Worm (Caenorhabditis elegans) whole organism, L4/young adult: ENCODE data around the gene C50F4.10.

ENCODE experiments used
- W03F9.2 ChIP-seq: fragments of 150-350 bp; optimal IDR thresholded peaks from 2 replicates; lab custom pipeline; 2014; ENCODE audit warnings: missing biosample characterization, missing genetic modification characterization
- dao-5 ChIP-seq: sonication (generic microtip); optimal IDR thresholded peaks from 2 replicates; lab custom pipeline; 2016; ENCODE audit warnings: missing genotype, missing genetic modification characterization, moderate library complexity, missing compliant biosample characterization
- him-1 ChIP-seq: sonication (generic microtip); optimal IDR thresholded peaks from 2 replicates; lab custom pipeline; 2016; ENCODE audit warnings: missing genotype, missing genetic modification reagents, missing genetic modification characterization, missing compliant biosample characterization

Gene C50F4.10

DNA sequence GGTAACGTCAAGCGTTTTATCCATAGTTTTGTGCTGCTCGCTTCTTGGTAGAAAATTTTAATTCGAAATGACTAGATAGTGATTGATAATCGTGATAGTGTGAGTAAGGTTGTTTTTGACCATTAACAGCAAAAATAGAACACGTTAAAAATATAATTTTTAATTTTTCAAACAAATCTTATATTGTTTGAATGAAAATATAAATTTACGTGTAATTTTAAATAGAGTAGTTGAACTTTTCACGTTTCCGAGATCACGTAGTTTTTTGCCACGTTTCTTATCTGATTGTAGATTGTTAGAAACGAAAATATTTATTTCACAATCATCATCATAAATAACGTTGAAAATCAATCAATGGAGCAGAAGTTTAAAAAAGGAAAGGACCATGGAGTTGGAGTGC is at the start of gene C50F4.10, which contains the start of gene pfk-1.2:
C50F4.10 (minus strand) TSS at position 101 of the 400 bp plus-strand sequence.
pfk-1.2 (plus strand) TSS at position 325 of the 400 bp plus-strand sequence.
- TF ChIP-seq dao-5 (no peak), him-1 (no peak), W03F9.2 (tag; lab: Kevin White, UChicago) (no peak)

DNA sequence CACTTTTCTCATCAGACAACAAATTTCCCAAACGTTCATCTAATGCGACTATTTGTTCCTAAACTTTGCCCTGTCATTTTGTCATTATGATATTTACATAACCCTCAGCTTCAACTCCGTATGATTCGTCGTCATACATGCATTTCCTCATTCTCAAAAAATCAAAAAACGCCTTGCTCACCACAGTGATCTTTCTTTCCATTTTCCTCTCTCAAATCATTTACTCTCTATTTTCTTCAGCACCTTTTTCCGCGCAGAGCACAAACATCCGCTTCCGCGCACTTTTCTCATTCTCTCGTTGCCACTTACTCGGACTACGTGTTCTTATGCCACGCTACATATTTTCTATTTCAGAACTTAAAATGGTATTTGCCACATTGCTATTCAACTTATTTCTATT is 45.6 kb upstream of the C50F4.10 start, which contains the start of gene F25B3.2:
F25B3.2 (plus strand) TSS at position 301 of the 400 bp plus-strand sequence.
- TF ChIP-seq him-1 (no peak), W03F9.2 (tag; lab: Kevin White, UChicago) (no peak), dao-5 (no peak)

DNA sequence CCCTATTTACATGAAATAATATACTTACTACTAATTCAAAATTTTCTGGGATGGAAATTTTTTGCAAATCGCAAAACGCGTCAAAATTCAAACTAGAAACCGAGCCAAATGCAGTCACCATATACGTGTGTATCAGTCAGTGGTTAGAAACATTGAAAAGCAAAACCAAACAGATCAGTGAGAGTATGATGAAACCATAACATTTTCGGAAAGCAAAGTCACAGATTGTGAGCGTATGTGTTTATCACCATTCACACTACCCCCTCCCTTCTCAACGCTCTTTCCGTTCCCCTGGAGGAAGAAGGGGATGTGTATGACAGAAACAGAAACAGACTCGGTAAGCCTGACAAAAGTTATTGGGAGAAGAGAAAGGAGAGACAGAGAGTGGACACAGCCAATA is 40.3 kb upstream of the C50F4.10 start:
- TF ChIP-seq him-1 (no peak), W03F9.2 (tag; lab: Kevin White, UChicago) (no peak), dao-5 (no peak)

DNA sequence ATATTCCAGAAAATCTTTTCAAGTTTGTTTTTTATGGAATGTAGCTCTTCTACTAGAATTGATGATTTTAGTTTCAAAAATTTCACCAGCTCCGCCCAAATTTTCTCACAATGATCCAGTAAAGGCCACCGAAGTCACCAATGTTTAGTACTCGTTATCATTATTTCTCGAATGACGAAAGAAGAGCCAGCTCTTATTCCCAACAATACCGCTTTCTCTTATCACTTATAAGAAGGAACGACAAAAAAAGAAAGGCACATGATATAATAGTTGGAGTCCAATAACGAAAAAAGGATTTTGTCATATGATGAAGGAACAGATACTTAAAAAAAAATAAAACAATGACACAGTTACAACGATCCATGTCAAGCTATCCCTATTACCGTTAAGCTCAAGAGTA is 39.7 kb upstream of the C50F4.10 start:
- TF ChIP-seq him-1 (no peak), W03F9.2 (tag; lab: Kevin White, UChicago) (no peak), dao-5 (no peak)

- no peak for TF ChIP-seq W03F9.2 (tag; lab: Kevin White, UChicago)
- no peak for TF ChIP-seq him-1
- TF ChIP-seq dao-5: no peak
Observed at ce11 chrV:9570197-9570596, 38.8 kb upstream of the C50F4.10 start, which contains the start of gene F25B3.5. TSS of gene F25B3.5 (minus strand) at chrV:9570297.

ce11 chrV:9568707-9569106 is 37.3 kb upstream of the C50F4.10 start, which contains the start of gene F25B3.4:
TSS of gene F25B3.4 (minus strand) at chrV:9568807.
- TF ChIP-seq him-1 (no peak), dao-5 (no peak), W03F9.2 (tag; lab: Kevin White, UChicago) (no peak)

- TF ChIP-seq W03F9.2 (tag; lab: Kevin White, UChicago): no peak
- TF ChIP-seq dao-5: no peak
- TF ChIP-seq him-1: no peak
Observed at ce11 chrV:9563585-9563984, 32.2 kb upstream of the C50F4.10 start.

DNA sequence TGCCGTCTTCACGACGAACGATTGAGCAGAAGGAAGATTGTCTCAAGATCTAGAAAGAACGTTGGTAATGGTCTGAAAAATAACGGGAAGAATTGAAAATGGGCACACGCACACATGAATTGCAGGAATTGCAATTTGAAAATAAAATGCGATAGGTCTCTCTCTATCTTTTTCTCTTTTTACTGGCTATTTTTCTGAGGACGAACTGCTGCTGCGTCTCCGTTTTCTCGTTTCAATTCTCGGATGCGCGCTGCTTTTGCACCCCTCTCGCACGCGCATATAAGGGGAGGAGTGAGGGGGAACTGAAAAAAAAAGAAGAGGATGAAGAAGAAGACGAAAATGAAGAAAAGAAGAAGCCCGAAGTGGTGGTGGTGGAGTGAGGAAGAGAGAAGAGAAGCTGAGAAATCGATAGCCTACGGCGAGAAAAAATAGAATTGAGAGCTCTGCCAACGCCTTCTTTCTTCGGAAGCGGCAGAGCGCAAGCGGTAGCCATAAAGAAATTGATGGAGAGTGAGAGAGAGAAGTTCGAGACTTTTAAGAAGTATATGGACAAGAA is 30.3 kb upstream of the C50F4.10 start, which contains the start of gene rgef-1:
rgef-1 (minus strand) TSS at position 51 of the 556 bp plus-strand sequence.
- TF ChIP-seq dao-5: no peak
- TF ChIP-seq W03F9.2 (tag; lab: Kevin White, UChicago): no peak
- peak; percentile 61 for TF ChIP-seq him-1

- TF ChIP-seq him-1: no peak
- TF ChIP-seq W03F9.2 (tag; lab: Kevin White, UChicago): no peak
- no peak for TF ChIP-seq dao-5
Observed at ce11 chrV:9556668-9557067, 25.3 kb upstream of the C50F4.10 start.

ce11 chrV:9550313-9550712 is 18.9 kb upstream of the C50F4.10 start, which contains the start of gene ehbp-1:
TSS of gene ehbp-1 (plus strand) at chrV:9550644.
- TF ChIP-seq him-1 (no peak), W03F9.2 (tag; lab: Kevin White, UChicago) (no peak), dao-5 (no peak)

ce11 chrV:9549459-9549858 is 18.1 kb upstream of the C50F4.10 start, which contains the start of gene nstp-10:
TSS of gene nstp-10 (minus strand) at chrV:9549836.
- TF ChIP-seq him-1 (no peak), dao-5 (no peak), W03F9.2 (tag; lab: Kevin White, UChicago) (peak; percentile 65)

DNA sequence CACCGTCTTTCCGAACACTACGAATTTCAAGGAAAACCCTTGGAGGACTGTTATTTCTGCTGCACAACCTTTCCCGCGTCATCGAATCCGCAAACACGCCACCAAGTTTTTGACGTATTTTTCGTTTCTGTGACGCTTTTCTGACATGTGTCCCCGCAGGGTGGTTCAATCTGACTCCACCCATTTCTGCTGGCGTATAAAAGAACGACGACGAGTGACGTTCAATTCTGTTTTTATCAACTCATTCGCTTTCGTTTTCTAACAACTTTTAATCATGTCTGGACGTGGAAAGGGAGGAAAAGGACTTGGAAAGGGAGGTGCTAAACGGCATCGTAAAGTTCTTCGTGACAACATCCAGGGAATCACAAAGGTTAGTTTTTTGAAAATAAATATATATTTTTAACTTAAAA is 15.5 kb upstream of the C50F4.10 start, which contains the start of gene his-37:
his-37 (plus strand) TSS at position 246 of the 410 bp plus-strand sequence.
- TF ChIP-seq W03F9.2 (tag; lab: Kevin White, UChicago) (peak; percentile 97), dao-5 (peak; percentile 37), him-1 (peak; percentile 96)

DNA sequence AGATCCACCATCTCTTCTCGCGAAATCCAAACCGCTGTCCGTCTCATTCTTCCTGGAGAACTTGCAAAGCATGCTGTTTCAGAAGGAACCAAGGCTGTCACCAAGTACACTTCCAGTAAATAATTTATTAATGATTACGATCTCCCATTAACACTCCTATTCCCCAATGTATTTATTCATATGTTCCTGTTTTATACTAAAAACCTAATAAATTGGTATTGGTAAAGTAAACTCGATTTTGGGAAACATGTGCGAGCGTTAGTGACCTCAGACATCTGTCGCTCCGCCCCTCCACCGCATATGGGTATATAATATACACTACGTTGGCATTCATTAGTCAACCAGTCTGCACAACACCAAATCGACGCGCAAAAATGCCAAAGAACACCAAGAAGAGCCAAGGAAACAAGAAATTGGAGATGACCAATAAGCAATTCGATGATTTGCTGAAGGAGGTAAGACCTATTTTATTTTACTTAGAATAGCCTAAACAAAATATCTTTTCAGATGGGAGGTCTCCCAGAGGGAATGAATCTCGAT is 14.7 kb upstream of the C50F4.10 start, which contains the start of gene C50F4.6:
C50F4.6 (plus strand) TSS at position 51 of the 540 bp plus-strand sequence.
- TF ChIP-seq W03F9.2 (tag; lab: Kevin White, UChicago): no peak

DNA sequence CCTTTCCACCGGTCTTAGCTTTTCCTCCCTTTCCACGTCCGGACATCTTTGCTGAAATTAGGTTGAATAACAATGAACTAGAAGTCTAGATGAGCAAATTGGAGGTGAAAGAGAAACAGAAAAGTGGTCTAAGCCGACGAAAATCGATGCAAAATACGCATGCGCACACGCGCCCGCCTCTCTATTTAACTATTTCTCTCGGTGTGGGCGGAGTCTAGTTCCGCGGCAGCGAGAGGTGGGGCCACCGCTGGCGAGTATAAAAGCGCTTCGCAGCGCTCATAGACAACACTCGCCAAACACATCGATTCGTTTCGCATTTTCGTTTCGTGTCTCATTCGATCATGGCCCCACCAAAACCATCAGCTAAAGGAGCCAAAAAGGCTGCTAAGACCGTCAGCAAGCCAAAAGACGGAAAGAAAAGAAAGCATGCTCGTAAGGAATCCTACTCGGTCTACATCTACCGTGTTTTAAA is 13.9 kb upstream of the C50F4.10 start, which contains the start of the genes his-35 and his-41:
his-35 (minus strand) TSS at position 51 of the 472 bp plus-strand sequence.
his-41 (plus strand) TSS at position 299 of the 472 bp plus-strand sequence.
- no peak for TF ChIP-seq dao-5
- no peak for TF ChIP-seq him-1
- TF ChIP-seq W03F9.2 (tag; lab: Kevin White, UChicago): no peak

ce11 chrV:9544176-9544632 is 12.8 kb upstream of the C50F4.10 start, which contains the start of gene mdf-1:
TSS of gene mdf-1 (minus strand) at chrV:9544226.
- peak; percentile 29 for TF ChIP-seq W03F9.2 (tag; lab: Kevin White, UChicago)
- TF ChIP-seq dao-5: no peak
- peak; percentile 44 for TF ChIP-seq him-1
